Fruit fly (Drosophila melanogaster) whole organism, prepupa: Measurements from ENCODE around the gene Ipp.

ENCODE experiments used
- Blimp-1 ChIP-seq: fragments of 200-800 bp; sonication (Bioruptor generic); optimal IDR thresholded peaks from 3 replicates; lab custom pipeline; 2017; ENCODE audit warnings: missing biosample characterization, missing genetic modification characterization, mild to moderate bottlenecking, moderate library complexity, missing genetic modification reagents
- CG10631 ChIP-seq: fragments of 200-800 bp; sonication (Bioruptor generic); optimal IDR thresholded peaks from 2 replicates; lab custom pipeline; 2016; ENCODE audit warnings: missing biosample characterization, missing genetic modification characterization
- CG10669 ChIP-seq: fragments of 200-800 bp; sonication (Bioruptor generic); optimal IDR thresholded peaks from 3 replicates; lab custom pipeline; 2018; ENCODE audit warnings: missing biosample characterization, mild to moderate bottlenecking, missing genetic modification characterization, moderate library complexity
- CG11294 ChIP-seq: fragments of 200-800 bp; sonication (Bioruptor generic); IDR thresholded peaks from 2 replicates; pipeline ENCODE4 v1.3.6; 2022; ENCODE audit warnings: missing biosample characterization, missing genetic modification characterization
- CG11762 ChIP-seq: fragments of 200-800 bp; sonication (Bioruptor generic); optimal IDR thresholded peaks from 3 replicates; lab custom pipeline; 2016; ENCODE audit warnings: missing biosample characterization, missing genetic modification characterization; ENCODE audit not compliant: insufficient read depth
- CG11902 ChIP-seq: fragments of 200-800 bp; sonication (Bioruptor generic); optimal IDR thresholded peaks from 3 replicates; lab custom pipeline; 2016; ENCODE audit warnings: missing biosample characterization, missing genetic modification characterization
- CG15336 ChIP-seq: fragments of 200-800 bp; sonication (Bioruptor generic); IDR thresholded peaks from 2 replicates; pipeline ENCODE4 v1.3.6; 2022; ENCODE audit warnings: missing biosample characterization, missing genetic modification characterization
- CG16779 ChIP-seq: fragments of 200-800 bp; sonication (Bioruptor generic); optimal IDR thresholded peaks from 3 replicates; lab custom pipeline; 2017; ENCODE audit warnings: missing biosample characterization, mild to moderate bottlenecking, missing genetic modification characterization
- CG3032 ChIP-seq: fragments of 200-800 bp; optimal IDR thresholded peaks from 2 replicates; lab custom pipeline; 2019; ENCODE audit warnings: missing biosample characterization, mild to moderate bottlenecking, missing genetic modification characterization, moderate library complexity
- CG31627 ChIP-seq: fragments of 200-800 bp; sonication (Bioruptor generic); optimal IDR thresholded peaks from 3 replicates; lab custom pipeline; 2016; ENCODE audit warnings: missing biosample characterization, missing genetic modification characterization
- CG32006 ChIP-seq: fragments of 200-800 bp; sonication (Bioruptor generic); optimal IDR thresholded peaks from 3 replicates; lab custom pipeline; 2017; ENCODE audit warnings: missing biosample characterization, mild to moderate bottlenecking, missing genetic modification characterization
- CG34406 ChIP-seq: fragments of 200-800 bp; sonication (Bioruptor generic); optimal IDR thresholded peaks from 3 replicates; lab custom pipeline; 2016; ENCODE audit warnings: missing biosample characterization, missing genetic modification characterization
- CG4318 ChIP-seq: fragments of 200-800 bp; sonication (Bioruptor generic); optimal IDR thresholded peaks from 3 replicates; lab custom pipeline; 2017; ENCODE audit warnings: missing biosample characterization, mild to moderate bottlenecking, missing genetic modification characterization
- CG6163 ChIP-seq: fragments of 200-800 bp; sonication (Bioruptor generic); IDR thresholded peaks from 3 replicates; pipeline ENCODE4 v1.3.6; 2022; ENCODE audit warnings: missing biosample characterization, missing genetic modification characterization
- CG6276 ChIP-seq: fragments of 200-800 bp; sonication (Bioruptor generic); optimal IDR thresholded peaks from 2 replicates; lab custom pipeline; 2017; ENCODE audit warnings: missing biosample characterization, mild to moderate bottlenecking, missing genetic modification characterization
- CG6792 ChIP-seq: fragments of 200-800 bp; sonication (Bioruptor generic); optimal IDR thresholded peaks from 3 replicates; lab custom pipeline; 2016; ENCODE audit warnings: missing biosample characterization, missing genetic modification characterization
- CG6808 ChIP-seq: fragments of 200-800 bp; sonication (Bioruptor generic); optimal IDR thresholded peaks from 3 replicates; lab custom pipeline; 2017; ENCODE audit warnings: missing biosample characterization, missing genetic modification characterization, mild to moderate bottlenecking, moderate library complexity, missing genetic modification reagents
- CG6854 ChIP-seq: fragments of 200-800 bp; sonication (Bioruptor generic); optimal IDR thresholded peaks from 2 replicates; lab custom pipeline; 2017; ENCODE audit warnings: missing biosample characterization, mild to moderate bottlenecking, missing genetic modification characterization
- CG7368 ChIP-seq: fragments of 200-800 bp; sonication (Bioruptor generic); optimal IDR thresholded peaks from 3 replicates; lab custom pipeline; 2016; ENCODE audit warnings: missing biosample characterization, missing genetic modification characterization
- CG8319 ChIP-seq: fragments of 200-800 bp; sonication (Bioruptor generic); optimal IDR thresholded peaks from 3 replicates; lab custom pipeline; 2016; ENCODE audit warnings: missing biosample characterization, missing genetic modification characterization
- CG8632 ChIP-seq: fragments of 200-800 bp; sonication (Bioruptor generic); optimal IDR thresholded peaks from 3 replicates; lab custom pipeline; 2016; ENCODE audit warnings: missing biosample characterization, missing genetic modification characterization
- CG9139 ChIP-seq: fragments of 200-800 bp; sonication (Bioruptor generic); optimal IDR thresholded peaks from 3 replicates; lab custom pipeline; 2017; ENCODE audit warnings: missing biosample characterization, mild to moderate bottlenecking, missing genetic modification characterization
- Eip75B ChIP-seq: fragments of 200-800 bp; sonication (Bioruptor generic); optimal IDR thresholded peaks from 3 replicates; lab custom pipeline; 2016; ENCODE audit warnings: missing biosample characterization, missing genetic modification characterization
- Eip78C ChIP-seq: fragments of 200-800 bp; sonication (Bioruptor generic); peaks from one replicate; lab custom pipeline; 2016; ENCODE audit warnings: missing biosample characterization, missing genetic modification characterization
- Ets21C ChIP-seq: fragments of 200-800 bp; sonication (Bioruptor generic); optimal IDR thresholded peaks from 3 replicates; lab custom pipeline; 2016; ENCODE audit warnings: missing biosample characterization, missing genetic modification characterization
- Gug ChIP-seq: fragments of 200-800 bp; sonication (Bioruptor generic); IDR thresholded peaks from 2 replicates; pipeline ENCODE4 v1.3.6; 2022; ENCODE audit warnings: missing biosample characterization, missing genetic modification characterization
- Hr4 ChIP-seq: fragments of 200-800 bp; sonication (Bioruptor generic); optimal IDR thresholded peaks from 3 replicates; lab custom pipeline; 2016; ENCODE audit warnings: missing biosample characterization, missing genetic modification characterization
- Lpt ChIP-seq: fragments of 200-800 bp; sonication (Bioruptor generic); optimal IDR thresholded peaks from 3 replicates; lab custom pipeline; 2016; ENCODE audit warnings: missing biosample characterization, missing genetic modification characterization
- Met ChIP-seq: fragments of 200-800 bp; sonication (Bioruptor generic); optimal IDR thresholded peaks from 3 replicates; lab custom pipeline; 2016; ENCODE audit warnings: missing biosample characterization, missing genetic modification characterization
- OdsH ChIP-seq: fragments of 200-800 bp; sonication (Bioruptor generic); optimal IDR thresholded peaks from 3 replicates; lab custom pipeline; 2016; ENCODE audit warnings: missing biosample characterization, missing genetic modification characterization
- Smox ChIP-seq: fragments of 200-800 bp; sonication (Bioruptor generic); optimal IDR thresholded peaks from 3 replicates; lab custom pipeline; 2016; ENCODE audit warnings: missing biosample characterization, missing genetic modification characterization
- Sox102F ChIP-seq: fragments of 200-800 bp; sonication (Bioruptor generic); optimal IDR thresholded peaks from 2 replicates; lab custom pipeline; 2016; ENCODE audit warnings: missing biosample characterization, mild to moderate bottlenecking, missing genetic modification characterization
- Sox14 ChIP-seq: fragments of 200-800 bp; sonication (Bioruptor generic); optimal IDR thresholded peaks from 3 replicates; lab custom pipeline; 2016; ENCODE audit warnings: missing biosample characterization, missing genetic modification characterization
- Sox15 ChIP-seq: fragments of 200-800 bp; sonication (Bioruptor generic); optimal IDR thresholded peaks from 3 replicates; lab custom pipeline; 2016; ENCODE audit warnings: missing biosample characterization, missing genetic modification characterization
- acj6 ChIP-seq: fragments of 200-800 bp; sonication (Bioruptor generic); optimal IDR thresholded peaks from 3 replicates; lab custom pipeline; 2016; ENCODE audit warnings: missing biosample characterization, missing genetic modification characterization
- cyc ChIP-seq: fragments of 200-800 bp; sonication (Bioruptor generic); optimal IDR thresholded peaks from 3 replicates; lab custom pipeline; 2016; ENCODE audit warnings: missing biosample characterization, missing genetic modification characterization
- dac ChIP-seq: fragments of 200-800 bp; sonication (Bioruptor generic); optimal IDR thresholded peaks from 2 replicates; lab custom pipeline; 2017; ENCODE audit warnings: missing biosample characterization, mild to moderate bottlenecking, missing genetic modification characterization
- dsx ChIP-seq: fragments of 200-800 bp; optimal IDR thresholded peaks from 3 replicates; lab custom pipeline; 2019; ENCODE audit warnings: missing biosample characterization, mild to moderate bottlenecking, missing genetic modification characterization, moderate library complexity; ENCODE audit not compliant: poor library complexity, severe bottlenecking
- eg ChIP-seq: fragments of 200-800 bp; sonication (Bioruptor generic); IDR thresholded peaks from 3 replicates; pipeline ENCODE4 v1.3.6; 2022; ENCODE audit warnings: missing biosample characterization, missing genetic modification characterization
- esn ChIP-seq: fragments of 200-800 bp; sonication (Bioruptor generic); optimal IDR thresholded peaks from 2 replicates; lab custom pipeline; 2016; ENCODE audit warnings: missing biosample characterization, mild to moderate bottlenecking, missing genetic modification characterization, moderate library complexity
- fd59A ChIP-seq: fragments of 200-800 bp; sonication (Bioruptor generic); optimal IDR thresholded peaks from 2 replicates; lab custom pipeline; 2017; ENCODE audit warnings: missing biosample characterization, mild to moderate bottlenecking, missing genetic modification characterization, missing genetic modification reagents
- fd85E ChIP-seq: fragments of 200-800 bp; sonication (Bioruptor generic); optimal IDR thresholded peaks from 3 replicates; lab custom pipeline; 2016; ENCODE audit warnings: missing biosample characterization, missing genetic modification characterization
- fkh ChIP-seq: fragments of 200-800 bp; sonication (Bioruptor generic); optimal IDR thresholded peaks from 3 replicates; lab custom pipeline; 2017; ENCODE audit warnings: missing biosample characterization, mild to moderate bottlenecking, missing genetic modification characterization, moderate library complexity
- net ChIP-seq: fragments of 200-800 bp; sonication (Bioruptor generic); optimal IDR thresholded peaks from 3 replicates; lab custom pipeline; 2016; ENCODE audit warnings: missing biosample characterization, missing genetic modification characterization
- pdm3 ChIP-seq: fragments of 200-800 bp; sonication (Bioruptor generic); optimal IDR thresholded peaks from 3 replicates; lab custom pipeline; 2016; ENCODE audit warnings: missing biosample characterization, missing genetic modification characterization
- ss ChIP-seq, 2 experiments: fragments of 200-800 bp; sonication (Bioruptor generic); optimal IDR thresholded peaks; 2 replicates in 1 of 2; 3 replicates in 1 of 2; lab custom pipeline; 2017 to 2018; ENCODE audit warnings: mild to moderate bottlenecking in 2 of 2, missing biosample characterization in 2 of 2, missing genetic modification characterization in 2 of 2, moderate library complexity in 1 of 2
- svp ChIP-seq: fragments of 200-800 bp; sonication (Bioruptor generic); peaks from one replicate; lab custom pipeline; 2016; ENCODE audit warnings: missing biosample characterization, missing genetic modification characterization
- vri ChIP-seq: fragments of 200-800 bp; sonication (Bioruptor generic); optimal IDR thresholded peaks from 3 replicates; lab custom pipeline; 2016; ENCODE audit warnings: missing biosample characterization, mild to moderate bottlenecking, missing genetic modification characterization

Ipp gene

dm6 chr3R:13916546-13916945, 42.0 kb upstream of the Ipp start (continued):
- no peak for TF ChIP-seq CG7368 (GFP tag; lab: Kevin White, UChicago)
- TF ChIP-seq pdm3 (GFP tag; lab: Kevin White, UChicago), result peak; percentile 46
- peak; percentile 28 for TF ChIP-seq CG10631 (GFP tag; lab: Kevin White, UChicago)
- TF ChIP-seq CG8319 (GFP tag; lab: Kevin White, UChicago), result peak; percentile 3
- TF ChIP-seq eg (GFP tag; lab: Robert Waterston, UW), result no peak
- TF ChIP-seq net (GFP tag; lab: Kevin White, UChicago), result no peak
- peak; percentile 13 for TF ChIP-seq esn (GFP tag; lab: Kevin White, UChicago)
- no peak for TF ChIP-seq CG6276 (GFP tag; lab: Kevin White, UChicago)
- no peak for TF ChIP-seq fd85E (GFP tag; lab: Kevin White, UChicago)
- peak; percentile 60 for TF ChIP-seq CG10669 (GFP tag; lab: Kevin White, UChicago)
- peak; percentile 48 for TF ChIP-seq svp (GFP tag; lab: Kevin White, UChicago)
- TF ChIP-seq fkh, result no peak
- no peak for TF ChIP-seq Hr4 (GFP tag; lab: Kevin White, UChicago)
- no peak for TF ChIP-seq Gug
- peak; percentile 38 for TF ChIP-seq acj6
- peak; percentile 54 for TF ChIP-seq fd59A (GFP tag; lab: Kevin White, UChicago)
- no peak for TF ChIP-seq Lpt
- peak; percentile 60 for TF ChIP-seq dsx (GFP tag; lab: Kevin White, UChicago)
- no peak for TF ChIP-seq dac (GFP tag; lab: Kevin White, UChicago)
- no peak for TF ChIP-seq CG15336 (GFP tag; lab: Robert Waterston, UW)
- no peak for TF ChIP-seq Sox15 (GFP tag; lab: Kevin White, UChicago)
- TF ChIP-seq Sox14 (GFP tag; lab: Kevin White, UChicago), result peak; percentile 57
- peak; percentile 43 for TF ChIP-seq CG6792 (GFP tag; lab: Kevin White, UChicago)
- TF ChIP-seq CG11762 (GFP tag; lab: Kevin White, UChicago), result no peak
- TF ChIP-seq OdsH (GFP tag; lab: Kevin White, UChicago), result peak; percentile 28
- peak; percentile 4 for TF ChIP-seq CG11902

dm6 chr3R:13918045-13918444, 40.5 kb upstream of the Ipp start:
- no peak for TF ChIP-seq Sox15 (GFP tag; lab: Kevin White, UChicago)
- TF ChIP-seq CG4318 (GFP tag; lab: Kevin White, UChicago), result no peak
- TF ChIP-seq dac (GFP tag; lab: Kevin White, UChicago), result no peak
- TF ChIP-seq net (GFP tag; lab: Kevin White, UChicago), result no peak
- no peak for TF ChIP-seq CG34406 (GFP tag; lab: Kevin White, UChicago)
- TF ChIP-seq CG9139 (GFP tag; lab: Kevin White, UChicago), result no peak
- TF ChIP-seq Lpt, result no peak
- no peak for TF ChIP-seq Gug
- TF ChIP-seq fd59A (GFP tag; lab: Kevin White, UChicago), result no peak
- peak; percentile 67 for TF ChIP-seq Eip78C (GFP tag; lab: Kevin White, UChicago)
- TF ChIP-seq CG11294 (GFP tag; lab: Robert Waterston, UW), result no peak
- TF ChIP-seq Sox102F (GFP tag; lab: Kevin White, UChicago), result no peak
- no peak for TF ChIP-seq fkh
- no peak for TF ChIP-seq Hr4 (GFP tag; lab: Kevin White, UChicago)
- no peak for TF ChIP-seq Blimp-1
- TF ChIP-seq CG7368 (GFP tag; lab: Kevin White, UChicago), result no peak
- no peak for TF ChIP-seq esn (GFP tag; lab: Kevin White, UChicago)
- no peak for TF ChIP-seq Eip75B
- no peak for TF ChIP-seq CG6276 (GFP tag; lab: Kevin White, UChicago)
- peak; percentile 18 for TF ChIP-seq CG32006 (GFP tag; lab: Kevin White, UChicago)
- TF ChIP-seq Met (GFP tag; lab: Kevin White, UChicago), result no peak
- TF ChIP-seq CG10669 (GFP tag; lab: Kevin White, UChicago), result no peak
- no peak for TF ChIP-seq CG11902
- no peak for TF ChIP-seq CG6854 (GFP tag; lab: Kevin White, UChicago)
- TF ChIP-seq Ets21C (GFP tag; lab: Kevin White, UChicago), result no peak
- no peak for TF ChIP-seq CG11762 (GFP tag; lab: Kevin White, UChicago)
- TF ChIP-seq CG6808 (GFP tag; lab: Kevin White, UChicago), result no peak
- TF ChIP-seq CG15336 (GFP tag; lab: Robert Waterston, UW), result no peak
- TF ChIP-seq cyc (GFP tag; lab: Kevin White, UChicago), result no peak
- no peak for TF ChIP-seq CG6163 (GFP tag; lab: Robert Waterston, UW)
- TF ChIP-seq ss (GFP tag; optimal IDR thresholded peaks at IDR 0.05; lab: Kevin White, UChicago), result no peak
- no peak for TF ChIP-seq eg (GFP tag; lab: Robert Waterston, UW)
- TF ChIP-seq CG10631 (GFP tag; lab: Kevin White, UChicago), result peak; percentile 35
- no peak for TF ChIP-seq vri (GFP tag; lab: Kevin White, UChicago)
- TF ChIP-seq CG16779 (tag; lab: Kevin White, UChicago), result no peak
- peak; percentile 23 for TF ChIP-seq CG8632 (GFP tag; lab: Kevin White, UChicago)
- TF ChIP-seq svp (GFP tag; lab: Kevin White, UChicago), result peak; percentile 41
- no peak for TF ChIP-seq CG31627
- TF ChIP-seq CG3032, result peak; percentile 25
- TF ChIP-seq Smox (GFP tag; lab: Kevin White, UChicago), result no peak
